Worm (Caenorhabditis elegans): ENCODE measurements around the gene W06G6.2.

The W06G6.2 gene

DNA sequence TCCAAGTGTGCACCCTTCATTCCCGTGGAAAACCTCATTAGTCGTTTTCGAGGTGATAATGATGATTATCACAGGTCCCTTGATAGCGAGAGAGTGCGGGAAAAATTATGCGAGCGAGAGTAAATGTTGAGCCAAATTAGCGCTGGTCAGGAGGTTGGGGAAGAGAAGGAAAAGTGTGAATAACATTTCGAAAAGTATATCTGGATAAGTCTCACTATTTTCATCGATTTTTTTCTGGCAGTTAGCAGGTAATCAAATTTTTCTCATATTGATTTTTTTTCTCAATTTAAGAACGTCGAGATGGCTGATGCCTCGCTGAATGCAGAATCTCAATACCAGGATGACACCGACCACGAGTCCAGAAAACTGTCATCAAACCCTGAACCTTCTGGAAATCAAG lies at the start of gene W06G6.2:
W06G6.2 (plus strand) TSS at position 301 of the 400 bp plus-strand sequence.
- TF ChIP-seq cnd-1 (tag; optimal IDR thresholded peaks at IDR 0.05) (no peak), zip-8 (tag; optimal IDR thresholded peaks at IDR 0.05) (no peak), mab-5 (tag; optimal IDR thresholded peaks at IDR 0.05) (no peak), blmp-1 (tag; optimal IDR thresholded peaks at IDR 0.05) (no peak), drap-1 (GFP tag; optimal IDR thresholded peaks at IDR 0.05) (no peak), elt-1 (tag; optimal IDR thresholded peaks at IDR 0.05; ENCODE audit: borderline replicate concordance, insufficient read depth) (no peak), lin-32 (GFP tag; optimal IDR thresholded peaks at IDR 0.05) (no peak), ceh-39 (tag; optimal IDR thresholded peaks at IDR 0.05) (no peak), mep-1 (tag; optimal IDR thresholded peaks at IDR 0.05) (no peak), nhr-76 (tag; optimal IDR thresholded peaks at IDR 0.05) (no peak), ceh-43 (GFP tag; optimal IDR thresholded peaks at IDR 0.05) (no peak), ham-2 (GFP tag; optimal IDR thresholded peaks at IDR 0.05) (no peak)

DNA sequence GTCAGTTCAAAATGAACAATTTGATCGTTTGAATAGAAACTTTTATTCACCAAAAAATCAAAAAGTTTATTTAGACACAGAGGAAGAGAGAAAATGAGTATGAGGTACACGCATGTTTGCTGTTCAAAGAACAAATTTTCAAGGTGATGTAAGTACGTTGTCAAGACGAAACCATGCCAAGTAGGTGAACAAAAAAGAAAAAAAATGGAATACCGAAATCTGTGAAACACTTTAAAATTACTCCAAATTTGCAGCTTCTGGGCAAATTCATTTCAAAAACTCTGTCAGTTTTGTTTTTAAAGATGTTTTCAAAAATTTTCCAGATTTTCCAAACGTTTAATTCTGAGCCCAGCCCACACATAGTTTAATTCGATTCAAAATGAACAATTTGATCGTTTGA lies 48.7 kb upstream of the W06G6.2 start, which contains the start of gene nhr-271:
nhr-271 (minus strand) TSS at position 101 of the 400 bp plus-strand sequence.
- TF ChIP-seq pha-4 (tag; optimal IDR thresholded peaks at IDR 0.05) = no peak
- no peak for TF ChIP-seq ceh-43 (GFP tag; optimal IDR thresholded peaks at IDR 0.05)
- TF ChIP-seq nhr-28 (tag; optimal IDR thresholded peaks at IDR 0.05) = no peak

DNA sequence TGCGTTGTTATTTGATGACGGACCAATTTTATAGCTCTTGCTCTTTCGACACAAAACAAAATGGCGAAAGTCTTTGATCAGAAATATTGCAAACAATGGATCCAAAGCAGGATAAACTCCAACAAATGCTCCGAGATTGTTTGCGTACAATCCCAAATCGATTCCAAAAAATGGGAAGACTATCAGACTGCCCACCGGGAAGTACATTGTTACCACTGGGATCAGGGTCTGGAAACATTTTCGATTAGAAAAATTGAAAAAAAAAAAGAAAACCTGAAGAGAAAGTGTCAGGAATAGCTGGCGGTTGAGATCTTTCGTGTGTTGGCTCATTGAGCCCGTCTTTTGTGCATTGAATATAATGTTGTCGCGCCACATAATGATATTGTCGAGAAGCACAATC lies 48.0 kb upstream of the W06G6.2 start:
- TF ChIP-seq pha-4 (tag; optimal IDR thresholded peaks at IDR 0.05) (no peak), mep-1 (tag; optimal IDR thresholded peaks at IDR 0.05) (no peak), mls-2 (tag; optimal IDR thresholded peaks at IDR 0.05) (no peak), lin-32 (GFP tag; optimal IDR thresholded peaks at IDR 0.05) (no peak), blmp-1 (tag; optimal IDR thresholded peaks at IDR 0.05) (no peak), drap-1 (GFP tag; optimal IDR thresholded peaks at IDR 0.05) (no peak), unc-39 (tag; optimal IDR thresholded peaks at IDR 0.05) (no peak), snpc-4 (tag; optimal IDR thresholded peaks at IDR 0.05) (no peak), bed-3 (GFP tag; optimal IDR thresholded peaks at IDR 0.05) (no peak), nhr-76 (tag; optimal IDR thresholded peaks at IDR 0.05) (no peak), sem-2 (GFP tag; optimal IDR thresholded peaks at IDR 0.05) (no peak), nhr-12 (tag; optimal IDR thresholded peaks at IDR 0.05) (no peak), ceh-83 (GFP tag; optimal IDR thresholded peaks at IDR 0.05) (no peak), nhr-237 (tag; optimal IDR thresholded peaks at IDR 0.05) (no peak), ham-2 (GFP tag; optimal IDR thresholded peaks at IDR 0.05) (no peak), unc-120 (tag; optimal IDR thresholded peaks at IDR 0.05; ENCODE audit: poor library complexity, severe bottlenecking) (no peak), elt-1 (tag; optimal IDR thresholded peaks at IDR 0.05; ENCODE audit: borderline replicate concordance, insufficient read depth) (no peak), hlh-1 (tag; optimal IDR thresholded peaks at IDR 0.05) (no peak)

DNA sequence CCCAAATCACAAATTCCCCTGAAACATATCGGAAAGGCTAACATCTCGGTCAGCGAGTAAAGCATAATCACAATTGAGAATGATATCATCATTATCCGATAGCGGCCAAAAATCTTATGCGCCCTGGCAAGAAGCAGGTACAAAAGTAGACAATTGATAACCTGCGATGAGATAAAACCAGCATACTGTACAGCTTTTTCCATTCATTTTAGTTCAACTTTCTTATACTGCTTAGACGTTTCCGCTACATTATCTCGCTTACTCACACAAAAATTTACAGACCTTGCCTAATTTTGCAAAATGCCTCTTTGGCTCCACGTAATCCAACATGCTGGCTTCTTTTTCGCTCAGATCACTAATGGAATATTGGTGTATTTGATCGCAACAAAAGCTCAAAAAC lies 46.1 kb upstream of the W06G6.2 start, which contains the start of gene str-150:
str-150 (plus strand) TSS at position 301 of the 400 bp plus-strand sequence.
- TF ChIP-seq hlh-1 (tag; optimal IDR thresholded peaks at IDR 0.05) = no peak
- TF ChIP-seq zip-8 (tag; optimal IDR thresholded peaks at IDR 0.05) = no peak
- TF ChIP-seq ces-1 (GFP tag; optimal IDR thresholded peaks at IDR 0.05) = no peak
- no peak for TF ChIP-seq elt-3 (tag; optimal IDR thresholded peaks at IDR 0.05)

DNA sequence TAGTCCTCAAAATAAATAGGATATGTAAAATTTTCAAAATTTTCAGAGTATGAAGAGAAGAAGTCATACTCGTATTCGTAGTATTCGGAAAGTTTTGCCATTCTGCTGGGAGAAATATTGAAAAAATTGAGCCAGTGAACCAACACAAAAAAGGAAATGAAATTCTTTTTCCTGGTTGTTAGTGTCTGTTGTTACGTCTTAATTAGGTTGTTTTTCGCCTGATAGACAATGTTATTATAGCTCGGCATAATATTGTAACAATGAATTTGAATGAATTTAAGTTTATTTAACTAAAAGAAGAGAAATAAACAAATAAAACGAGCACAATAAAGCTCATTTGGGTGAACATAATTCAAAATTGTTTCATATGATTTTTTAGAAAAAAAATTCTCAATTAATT lies 40.7 kb upstream of the W06G6.2 start, which contains the start of gene srw-73:
srw-73 (minus strand) TSS at position 101 of the 400 bp plus-strand sequence.
- TF ChIP-seq ces-1 (GFP tag; optimal IDR thresholded peaks at IDR 0.05) (no peak), lin-32 (GFP tag; optimal IDR thresholded peaks at IDR 0.05) (no peak), ceh-43 (GFP tag; optimal IDR thresholded peaks at IDR 0.05) (no peak), pha-4 (tag; optimal IDR thresholded peaks at IDR 0.05) (no peak), unc-120 (tag; optimal IDR thresholded peaks at IDR 0.05; ENCODE audit: poor library complexity, severe bottlenecking) (no peak), mep-1 (tag; optimal IDR thresholded peaks at IDR 0.05) (no peak), ceh-39 (tag; optimal IDR thresholded peaks at IDR 0.05) (no peak), hlh-1 (tag; optimal IDR thresholded peaks at IDR 0.05) (no peak), bed-3 (GFP tag; optimal IDR thresholded peaks at IDR 0.05) (no peak), blmp-1 (tag; optimal IDR thresholded peaks at IDR 0.05) (no peak), snpc-4 (tag; optimal IDR thresholded peaks at IDR 0.05) (no peak), nhr-28 (tag; optimal IDR thresholded peaks at IDR 0.05) (no peak)

DNA sequence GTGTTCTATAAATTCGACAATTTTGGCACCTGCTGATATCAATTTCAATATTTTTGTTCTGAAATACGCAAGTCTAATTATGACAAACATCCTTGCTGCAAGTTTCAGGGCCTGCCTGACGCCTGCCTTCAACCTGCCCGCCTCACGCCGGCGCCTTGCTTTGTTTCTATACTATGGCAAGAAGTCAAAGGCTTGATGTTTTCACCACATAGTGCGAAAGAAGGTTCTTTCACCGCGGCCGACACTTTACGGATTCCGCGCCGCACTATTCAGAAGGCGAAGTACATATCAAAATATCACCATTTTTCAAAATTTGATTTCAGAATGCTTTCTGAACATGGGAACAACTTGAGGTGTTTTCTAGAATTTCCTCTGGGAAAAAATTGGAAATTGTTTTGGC lies 39.6 kb upstream of the W06G6.2 start:
- TF ChIP-seq ceh-83 (GFP tag; optimal IDR thresholded peaks at IDR 0.05) (no peak), M03D4.4 (tag; optimal IDR thresholded peaks at IDR 0.05) (no peak), sem-2 (GFP tag; optimal IDR thresholded peaks at IDR 0.05) (no peak), mep-1 (tag; optimal IDR thresholded peaks at IDR 0.05) (no peak), lin-13 (tag; optimal IDR thresholded peaks at IDR 0.05) (no peak), nhr-28 (tag; optimal IDR thresholded peaks at IDR 0.05) (no peak), unc-39 (tag; optimal IDR thresholded peaks at IDR 0.05) (no peak)
